Fruit fly (Drosophila melanogaster): ENCODE results near the gene PrBP.

PrBP gene

dm6 chr2L:8699895-8700314 is 14.2 kb upstream of the PrBP start (continued):
- TF ChIP-seq sisA (GFP tag; IDR thresholded peaks at IDR 0.05) (no peak), lbe (GFP tag; optimal IDR thresholded peaks at IDR 0.05) (no peak), CG18619 (GFP tag; optimal IDR thresholded peaks at IDR 0.05) (no peak), Ada2b (GFP tag; IDR thresholded peaks at IDR 0.05) (no peak), CG2875 (GFP tag; optimal IDR thresholded peaks at IDR 0.05) (peak; percentile 62), CG8290 (GFP tag; optimal IDR thresholded peaks at IDR 0.05) (no peak), CG8290 (tag; optimal IDR thresholded peaks at IDR 0.05) (peak in 1 of 2 experiments; percentile 40), CG4404 (GFP tag; IDR thresholded peaks at IDR 0.05) (no peak), CG12299 (tag; optimal IDR thresholded peaks at IDR 0.05) (peak; percentile 70), CG14965 (GFP tag; optimal IDR thresholded peaks at IDR 0.05; ENCODE audit: borderline replicate concordance) (no peak), cg (GFP tag; optimal IDR thresholded peaks at IDR 0.05) (peak; percentile 43), GATAe (GFP tag; conservative IDR thresholded peaks at IDR 0.05) (peak; percentile 69), Myb (GFP tag; optimal IDR thresholded peaks at IDR 0.05) (no peak), CG4730 (GFP tag; IDR thresholded peaks at IDR 0.05) (no peak), hkb (optimal IDR thresholded peaks at IDR 0.05) (no peak), hkb (GFP tag; IDR thresholded peaks at IDR 0.05) (peak; percentile 64), pfk (GFP tag; optimal IDR thresholded peaks at IDR 0.05) (peak; percentile 58), Blimp-1 (GFP tag; optimal IDR thresholded peaks at IDR 0.05) (peak; percentile 63), Lpt (GFP tag; optimal IDR thresholded peaks at IDR 0.05) (no peak), Side (GFP tag; optimal IDR thresholded peaks at IDR 0.05) (peak; percentile 24), Ets97D (GFP tag; optimal IDR thresholded peaks at IDR 0.05) (no peak), aop (GFP tag; IDR thresholded peaks at IDR 0.05) (no peak), CG9215 (GFP tag; IDR thresholded peaks at IDR 0.05) (no peak), chif (GFP tag; optimal IDR thresholded peaks at IDR 0.05) (no peak), row (GFP tag; IDR thresholded peaks at IDR 0.05) (no peak), CG8388 (GFP tag; optimal IDR thresholded peaks at IDR 0.05) (peak; percentile 40), CG4707 (GFP tag; optimal IDR thresholded peaks at IDR 0.05) (peak; percentile 67), CG15479 (GFP tag; optimal IDR thresholded peaks at IDR 0.05) (no peak), CG17359 (tag; optimal IDR thresholded peaks at IDR 0.05) (peak; percentile 65), emc (GFP tag; optimal IDR thresholded peaks at IDR 0.05) (no peak), bab2 (GFP tag; optimal IDR thresholded peaks at IDR 0.05) (peak; percentile 19), Vsx1 (GFP tag; optimal IDR thresholded peaks at IDR 0.05) (peak; percentile 72), CG32532 (GFP tag; IDR thresholded peaks at IDR 0.05) (peak; percentile 42; the same call in 1 of the 2 replicates), fd64A (GFP tag; optimal IDR thresholded peaks at IDR 0.05) (peak; percentile 29), chm (GFP tag; IDR thresholded peaks at IDR 0.05) (peak; percentile 39; the same call in 1 of the 2 replicates), CG6683 (GFP tag; optimal IDR thresholded peaks at IDR 0.05) (peak; percentile 16), CG9876 (GFP tag; optimal IDR thresholded peaks at IDR 0.05) (no peak), sc (optimal IDR thresholded peaks at IDR 0.05) (no peak), sc (GFP tag; optimal IDR thresholded peaks at IDR 0.05) (peak; percentile 6), wor (GFP tag; IDR thresholded peaks at IDR 0.05) (no peak), dimm (GFP tag; IDR thresholded peaks at IDR 0.05) (no peak), CG10543 (GFP tag; optimal IDR thresholded peaks at IDR 0.05) (peak; percentile 94), crp (GFP tag; optimal IDR thresholded peaks at IDR 0.05) (no peak), Atf3 (GFP tag; optimal IDR thresholded peaks at IDR 0.05) (no peak), CG7357 (GFP tag; IDR thresholded peaks at IDR 0.05) (no peak), MTF-1 (GFP tag; optimal IDR thresholded peaks at IDR 0.05; ENCODE audit: borderline replicate concordance) (peak; percentile 63), CG10366 (GFP tag; IDR thresholded peaks at IDR 0.05) (no peak), Sry-β (GFP tag; optimal IDR thresholded peaks at IDR 0.05) (peak; percentile 10), Med (GFP tag) (peak; percentile 91), danr (GFP tag; IDR thresholded peaks at IDR 0.05) (no peak), CG2116 (GFP tag; optimal IDR thresholded peaks at IDR 0.05) (peak; percentile 42), CG3065 (GFP tag; optimal IDR thresholded peaks at IDR 0.05) (no peak)

Measured in whole organism, embryonic.